Worm (Caenorhabditis elegans) whole organism, late embryonic: ENCODE measurements around the gene cpg-18.

ENCODE experiments used
- C38D4.7 ChIP-seq: fragments of 200-800 bp; sonication (Bioruptor generic); optimal IDR thresholded peaks from 2 replicates; lab custom pipeline; 2018; ENCODE audit warnings: mild to moderate bottlenecking, missing genetic modification characterization, moderate library complexity, missing compliant biosample characterization
- K09A11.1 ChIP-seq: sonication (generic microtip); optimal IDR thresholded peaks from 2 replicates; lab custom pipeline; 2017; ENCODE audit warnings: antibody characterized with exemption, mild to moderate bottlenecking, missing genetic modification characterization, missing compliant biosample characterization; ENCODE audit not compliant: insufficient read depth
- T23F11.4 ChIP-seq: fragments of 200-800 bp; sonication (Bioruptor generic); optimal IDR thresholded peaks from 2 replicates; lab custom pipeline; 2018; ENCODE audit warnings: mild to moderate bottlenecking, missing genetic modification characterization, missing compliant biosample characterization
- ama-1 ChIP-seq: fragments of 150-350 bp; optimal IDR thresholded peaks from 2 replicates; lab custom pipeline; 2014
- ceh-14 ChIP-seq: sonication (generic microtip); optimal IDR thresholded peaks from 2 replicates; lab custom pipeline; 2016; ENCODE audit warnings: missing genotype, missing genetic modification characterization, missing compliant biosample characterization
- ceh-18 ChIP-seq: sonication (generic microtip); optimal IDR thresholded peaks from 2 replicates; lab custom pipeline; 2016; ENCODE audit warnings: missing genetic modification characterization, missing compliant biosample characterization
- ceh-19 ChIP-seq: fragments of 200-800 bp; sonication (Bioruptor generic); optimal IDR thresholded peaks from 2 replicates; lab custom pipeline; 2018; ENCODE audit warnings: mild to moderate bottlenecking, missing genetic modification characterization, missing compliant biosample characterization
- ceh-34 ChIP-seq: sonication (generic microtip); optimal IDR thresholded peaks from 2 replicates; lab custom pipeline; 2016; ENCODE audit warnings: mild to moderate bottlenecking, missing genetic modification characterization, missing compliant biosample characterization
- ceh-48 ChIP-seq: sonication (generic microtip); optimal IDR thresholded peaks from 2 replicates; lab custom pipeline; 2016; ENCODE audit warnings: missing genetic modification characterization, inconsistent platforms, missing compliant biosample characterization
- ceh-9 ChIP-seq: sonication (generic microtip); optimal IDR thresholded peaks from 2 replicates; lab custom pipeline; 2016; ENCODE audit warnings: mild to moderate bottlenecking, missing genetic modification characterization, inconsistent platforms, missing compliant biosample characterization
- che-1 ChIP-seq: sonication (generic microtip); optimal IDR thresholded peaks from 2 replicates; lab custom pipeline; 2016; ENCODE audit warnings: mild to moderate bottlenecking, missing genetic modification characterization, missing compliant biosample characterization
- dmd-4 ChIP-seq: sonication (generic microtip); optimal IDR thresholded peaks from 2 replicates; lab custom pipeline; 2016; ENCODE audit warnings: borderline replicate concordance, missing genetic modification characterization, missing compliant biosample characterization
- dve-1 ChIP-seq: sonication (generic microtip); optimal IDR thresholded peaks from 2 replicates; lab custom pipeline; 2017; ENCODE audit warnings: antibody characterized with exemption, mild to moderate bottlenecking, missing genetic modification characterization, missing compliant biosample characterization
- elt-2 ChIP-seq: sonication (generic microtip); optimal IDR thresholded peaks from 2 replicates; lab custom pipeline; 2016; ENCODE audit warnings: missing genetic modification reagents, missing genetic modification characterization, missing compliant biosample characterization
- ets-4 ChIP-seq: sonication (generic microtip); optimal IDR thresholded peaks from 2 replicates; lab custom pipeline; 2016; ENCODE audit warnings: missing genetic modification characterization, missing compliant biosample characterization
- fax-1 ChIP-seq: sonication (generic microtip); optimal IDR thresholded peaks from 2 replicates; lab custom pipeline; 2016; ENCODE audit warnings: missing genotype, missing genetic modification characterization, missing compliant biosample characterization
- fkh-10 ChIP-seq: fragments of 150-350 bp; optimal IDR thresholded peaks from 2 replicates; lab custom pipeline; 2014; ENCODE audit warnings: missing biosample characterization, missing genetic modification reagents, missing genetic modification characterization
- fkh-6 ChIP-seq: sonication (generic microtip); optimal IDR thresholded peaks from 2 replicates; lab custom pipeline; 2016; ENCODE audit warnings: missing genetic modification characterization, missing compliant biosample characterization
- hlh-15 ChIP-seq: sonication (generic microtip); optimal IDR thresholded peaks from 2 replicates; lab custom pipeline; 2016; ENCODE audit warnings: missing genetic modification characterization, missing compliant biosample characterization
- hlh-30 ChIP-seq: sonication (generic microtip); optimal IDR thresholded peaks from 2 replicates; lab custom pipeline; 2017; ENCODE audit warnings: antibody characterized with exemption, missing genetic modification characterization, missing compliant biosample characterization; ENCODE audit not compliant: insufficient read depth
- lim-6 ChIP-seq: sonication (generic microtip); optimal IDR thresholded peaks from 2 replicates; lab custom pipeline; 2016; ENCODE audit warnings: missing genetic modification characterization, missing compliant biosample characterization
- madf-2 ChIP-seq: sonication (generic microtip); optimal IDR thresholded peaks from 2 replicates; lab custom pipeline; 2017; ENCODE audit warnings: missing genetic modification characterization, missing compliant biosample characterization
- nfya-1 ChIP-seq: sonication (generic microtip); optimal IDR thresholded peaks from 2 replicates; lab custom pipeline; 2017; ENCODE audit warnings: missing genetic modification characterization, mild to moderate bottlenecking, missing compliant biosample characterization, antibody characterized with exemption, moderate library complexity
- nhr-232 ChIP-seq: sonication (generic microtip); optimal IDR thresholded peaks from 2 replicates; lab custom pipeline; 2016; ENCODE audit warnings: missing genetic modification characterization, missing compliant biosample characterization
- odd-2 ChIP-seq: sonication (generic microtip); optimal IDR thresholded peaks from 2 replicates; lab custom pipeline; 2017; ENCODE audit warnings: antibody characterized with exemption, mild to moderate bottlenecking, missing genetic modification characterization, missing compliant biosample characterization
- pag-3 ChIP-seq: sonication (generic microtip); optimal IDR thresholded peaks from 2 replicates; lab custom pipeline; 2016; ENCODE audit warnings: missing compliant biosample characterization, missing genetic modification characterization, borderline replicate concordance
- pax-1 ChIP-seq: fragments of 150-350 bp; optimal IDR thresholded peaks from 2 replicates; lab custom pipeline; 2014; ENCODE audit warnings: missing biosample characterization, missing genetic modification characterization
- pha-2 ChIP-seq: sonication (generic microtip); optimal IDR thresholded peaks from 2 replicates; lab custom pipeline; 2017; ENCODE audit warnings: mild to moderate bottlenecking, missing genetic modification characterization, missing compliant biosample characterization
- pha-4 ChIP-seq: fragments of 150-350 bp; optimal IDR thresholded peaks from 2 replicates; lab custom pipeline; 2018; ENCODE audit warnings: missing biosample characterization, missing genetic modification reagents, missing genetic modification characterization
- pros-1 ChIP-seq: fragments of 150-350 bp; optimal IDR thresholded peaks from 2 replicates; lab custom pipeline; 2014; ENCODE audit warnings: missing biosample characterization, missing genetic modification reagents, missing genetic modification characterization
- ref-2 ChIP-seq: sonication (generic microtip); optimal IDR thresholded peaks from 2 replicates; lab custom pipeline; 2016; ENCODE audit warnings: missing genetic modification characterization, missing compliant biosample characterization
- rnt-1 ChIP-seq: sonication (generic microtip); optimal IDR thresholded peaks from 2 replicates; lab custom pipeline; 2016; ENCODE audit warnings: missing genetic modification characterization, missing compliant biosample characterization
- sdc-2 ChIP-seq: sonication (generic microtip); optimal IDR thresholded peaks from 2 replicates; lab custom pipeline; 2016; ENCODE audit warnings: missing genotype, missing genetic modification characterization, missing compliant biosample characterization
- tbx-2 ChIP-seq: sonication (generic microtip); optimal IDR thresholded peaks from 2 replicates; lab custom pipeline; 2016; ENCODE audit warnings: missing genetic modification characterization, missing compliant biosample characterization
- ttx-3 ChIP-seq: sonication (generic microtip); optimal IDR thresholded peaks from 2 replicates; lab custom pipeline; 2016; ENCODE audit warnings: missing genetic modification reagents, missing genetic modification characterization, missing compliant biosample characterization
- unc-86 ChIP-seq: sonication (generic microtip); optimal IDR thresholded peaks from 2 replicates; lab custom pipeline; 2016; ENCODE audit warnings: missing genetic modification characterization, missing compliant biosample characterization
- zip-5 ChIP-seq: sonication (generic microtip); optimal IDR thresholded peaks from 2 replicates; lab custom pipeline; 2016; ENCODE audit warnings: missing genetic modification characterization, missing compliant biosample characterization
- ztf-16 ChIP-seq: sonication (generic microtip); optimal IDR thresholded peaks from 2 replicates; lab custom pipeline; 2017; ENCODE audit warnings: missing genetic modification characterization, missing compliant biosample characterization

Gene cpg-18

DNA sequence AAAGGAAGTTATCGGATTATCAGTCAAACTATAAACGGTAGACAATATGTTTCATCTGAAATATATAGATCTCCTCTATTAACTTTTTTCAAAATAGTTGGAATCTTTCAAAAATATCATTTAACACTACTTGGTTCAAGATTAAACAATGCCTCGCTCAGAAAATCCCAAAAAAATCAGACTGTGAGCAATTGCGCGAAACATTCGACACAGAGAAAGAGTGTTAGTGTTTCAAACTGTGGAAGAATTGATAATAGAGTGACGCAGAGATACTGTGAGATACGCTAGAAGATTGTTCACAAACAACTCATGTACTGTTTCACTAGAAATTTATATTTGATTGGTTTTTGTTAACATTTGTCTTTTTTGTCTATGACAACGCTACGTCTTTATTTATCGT, 6.2 kb downstream of the cpg-18 start, which contains the start of gene chil-11:
Gene chil-11, plus strand, starts transcription at position 301 of the 400 bp plus-strand sequence.
- no peak for TF ChIP-seq pax-1 (tag; lab: Kevin White, UChicago)
- no peak for TF ChIP-seq tbx-2 (tag; lab: Kevin White, UChicago)
- TF ChIP-seq rnt-1, result no peak
- TF ChIP-seq ama-1 (lab: Kevin White, UChicago), result no peak
- TF ChIP-seq nhr-232, result no peak
- no peak for TF ChIP-seq pha-4 (tag; lab: Kevin White, UChicago)

DNA sequence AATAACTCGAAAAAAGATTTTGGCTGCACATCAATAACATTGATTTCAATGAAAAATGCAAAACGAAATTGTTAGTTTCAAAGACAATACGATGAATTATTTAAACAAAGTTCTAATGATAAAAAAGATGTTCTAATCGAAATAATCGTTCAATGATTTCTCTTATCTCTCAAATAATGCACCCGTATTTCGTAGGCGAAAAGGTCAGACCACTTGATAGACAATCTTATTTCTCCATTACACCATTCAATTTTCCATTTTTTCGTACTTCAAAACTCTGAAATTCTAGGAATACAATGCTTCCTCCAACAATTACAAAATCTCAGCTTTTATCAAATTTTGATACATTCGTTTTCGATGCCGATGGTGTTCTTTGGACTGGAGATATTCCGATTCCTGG, 9.3 kb downstream of the cpg-18 start, which contains the start of gene C45E5.1:
Gene C45E5.1, plus strand, starts transcription at position 290 of the 400 bp plus-strand sequence.
- TF ChIP-seq che-1 (tag; lab: Kevin White, UChicago) (no peak), elt-2 (peak; percentile 14)

DNA sequence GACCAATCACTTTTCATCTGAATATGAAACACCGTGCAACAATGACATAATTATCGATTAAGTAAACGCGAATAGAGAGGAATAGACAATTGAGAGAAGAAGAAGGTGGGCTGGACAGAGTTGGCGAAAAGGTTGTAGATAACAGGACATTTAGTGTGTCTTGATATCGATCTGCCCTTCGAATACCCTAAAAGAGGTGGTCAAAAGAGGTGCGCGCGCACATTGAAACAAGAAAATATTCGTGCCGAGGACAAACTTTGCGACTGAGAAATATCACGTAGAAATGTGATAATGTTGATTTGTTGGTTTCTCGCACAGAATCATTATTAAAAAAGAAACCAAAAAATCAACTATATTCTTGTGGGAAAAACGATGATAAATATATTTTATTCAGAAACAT, 15.1 kb downstream of the cpg-18 start:
- TF ChIP-seq ttx-3 (tag; lab: Kevin White, UChicago), result no peak
- no peak for TF ChIP-seq hlh-30 (tag; lab: Kevin White, UChicago)
- TF ChIP-seq lim-6, result no peak
- TF ChIP-seq ets-4 (tag; lab: Kevin White, UChicago), result no peak
- TF ChIP-seq C38D4.7 (GFP tag; lab: Kevin White, UChicago), result no peak
- TF ChIP-seq ceh-48 (tag; lab: Kevin White, UChicago), result no peak
- no peak for TF ChIP-seq pag-3 (tag; lab: Kevin White, UChicago)
- no peak for TF ChIP-seq ztf-16
- TF ChIP-seq madf-2 (tag; lab: Kevin White, UChicago), result no peak
- TF ChIP-seq fkh-10 (GFP tag; lab: Kevin White, UChicago), result no peak
- TF ChIP-seq fax-1, result no peak
- no peak for TF ChIP-seq pha-4 (tag; lab: Kevin White, UChicago)

DNA sequence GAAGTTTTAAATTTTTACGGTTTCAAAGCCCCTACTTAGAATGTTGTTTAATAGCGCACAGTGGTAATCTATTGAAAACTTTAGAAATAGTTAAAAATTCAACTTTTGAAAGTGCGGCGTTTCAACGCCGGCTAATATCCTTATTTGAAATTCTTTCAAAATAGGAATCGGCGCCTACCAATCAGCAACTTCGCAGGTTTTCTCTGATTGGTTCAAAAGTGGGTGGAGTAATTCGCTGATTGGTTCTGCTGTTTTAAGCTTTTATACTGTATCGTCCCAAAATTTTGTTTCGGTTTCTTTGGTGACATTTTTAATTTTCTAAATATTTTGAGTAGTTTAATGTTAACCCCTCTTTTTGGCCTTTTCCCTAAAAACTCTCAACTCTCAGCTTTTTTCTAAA, 17.2 kb downstream of the cpg-18 start:
- TF ChIP-seq rnt-1 (no peak), ets-4 (tag; lab: Kevin White, UChicago) (no peak), sdc-2 (tag; lab: Kevin White, UChicago) (no peak), odd-2 (no peak), nfya-1 (tag; lab: Kevin White, UChicago) (peak; percentile 91), ceh-9 (tag; lab: Kevin White, UChicago) (no peak), zip-5 (tag; lab: Kevin White, UChicago) (no peak), fkh-6 (tag; lab: Kevin White, UChicago) (no peak), ref-2 (no peak)

DNA sequence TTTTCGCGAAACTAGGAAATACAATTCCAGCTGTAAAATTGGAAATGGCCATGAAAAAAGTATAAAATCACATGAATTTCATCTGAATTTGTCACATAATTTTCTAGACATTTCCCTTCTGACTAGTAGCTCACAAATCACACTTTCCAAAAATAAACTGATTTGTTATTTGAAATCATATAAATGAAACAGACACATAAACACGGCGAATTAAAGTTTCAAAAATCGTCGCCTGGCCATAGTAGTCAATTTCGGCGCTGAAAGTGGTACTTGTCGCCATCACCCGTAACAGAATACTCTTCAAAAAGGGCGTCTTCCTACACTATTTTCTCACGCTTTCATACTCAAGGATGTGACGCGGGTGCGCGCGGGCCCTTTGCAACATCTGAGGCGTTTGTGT, 17.9 kb downstream of the cpg-18 start:
- TF ChIP-seq ceh-19 (GFP tag; lab: Kevin White, UChicago) (peak; percentile 46), hlh-30 (tag; lab: Kevin White, UChicago) (no peak)

DNA sequence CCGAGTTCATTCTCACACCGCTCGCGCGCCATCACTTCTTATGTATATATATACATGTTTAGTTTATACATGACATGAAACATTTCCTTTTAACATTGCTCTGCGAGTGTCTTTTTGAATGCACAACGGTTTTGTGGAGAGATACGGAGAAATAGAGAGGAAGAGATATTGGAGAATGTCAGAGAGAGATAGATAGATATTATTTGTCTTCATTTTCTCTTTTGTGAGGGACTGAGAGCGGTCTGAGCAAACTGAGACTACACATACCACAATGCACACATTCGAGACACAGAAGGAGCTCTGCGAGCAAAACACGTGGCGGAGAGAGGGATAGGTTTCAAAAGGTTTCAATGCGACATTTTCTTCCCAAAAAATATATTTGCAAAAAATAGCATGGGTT, 18.4 kb downstream of the cpg-18 start:
- TF ChIP-seq ceh-34 (tag; lab: Kevin White, UChicago) (peak; percentile 27), tbx-2 (tag; lab: Kevin White, UChicago) (peak; percentile 15), unc-86 (tag; lab: Kevin White, UChicago) (no peak), K09A11.1 (tag; lab: Kevin White, UChicago) (no peak), dve-1 (peak; percentile 42), ceh-48 (tag; lab: Kevin White, UChicago) (no peak), pha-2 (peak; percentile 45), ceh-14 (tag; lab: Kevin White, UChicago) (peak; percentile 17), C38D4.7 (GFP tag; lab: Kevin White, UChicago) (no peak), odd-2 (no peak), hlh-30 (tag; lab: Kevin White, UChicago) (peak; percentile 3), pros-1 (tag; lab: Kevin White, UChicago) (no peak), ceh-18 (tag; lab: Kevin White, UChicago) (peak; percentile 74), dmd-4 (tag; lab: Kevin White, UChicago) (no peak), T23F11.4 (GFP tag; lab: Kevin White, UChicago) (peak; percentile 50), hlh-15 (tag; lab: Kevin White, UChicago) (no peak)
